Worm (Caenorhabditis elegans): ENCODE data around the gene ncs-4.

ncs-4 gene

ce11 chrX:10172004-10172584 lies 4.2 kb upstream of the ncs-4 start, which contains the start of gene C07A4.2:
C07A4.2 (plus strand) TSS chrX:10172198.
- TF ChIP-seq tra-4 (tag; optimal IDR thresholded peaks at IDR 0.05): no peak
- no peak for TF ChIP-seq ceh-13 (GFP tag; optimal IDR thresholded peaks at IDR 0.05)
- TF ChIP-seq ama-1 (optimal IDR thresholded peaks at IDR 0.05): no peak
- TF ChIP-seq flt-1 (GFP tag; IDR thresholded peaks at IDR 0.05): no peak
- no peak for TF ChIP-seq pes-1 (GFP tag; IDR thresholded peaks at IDR 0.05)

ce11 chrX:10174683-10175082 lies 1.6 kb upstream of the ncs-4 start, which contains the start of gene C07A4.3:
C07A4.3 (plus strand) TSS chrX:10174983.
- TF ChIP-seq sea-1 (GFP tag; conservative IDR thresholded peaks at IDR 0.05) (no peak), ceh-13 (GFP tag; optimal IDR thresholded peaks at IDR 0.05) (no peak), tbx-11 (GFP tag; IDR thresholded peaks at IDR 0.05) (no peak), flt-1 (GFP tag; IDR thresholded peaks at IDR 0.05) (no peak), tra-4 (tag; optimal IDR thresholded peaks at IDR 0.05) (no peak), hnd-1 (tag; optimal IDR thresholded peaks at IDR 0.05) (no peak), pes-1 (GFP tag; IDR thresholded peaks at IDR 0.05) (no peak), hmg-4 (GFP tag; optimal IDR thresholded peaks at IDR 0.05) (no peak), F13C5.2 (tag; optimal IDR thresholded peaks at IDR 0.05) (no peak)

- TF ChIP-seq F13C5.2 (tag; optimal IDR thresholded peaks at IDR 0.05): no peak
- TF ChIP-seq tra-4 (tag; optimal IDR thresholded peaks at IDR 0.05): no peak
- TF ChIP-seq hnd-1 (tag; optimal IDR thresholded peaks at IDR 0.05): no peak
- no peak for TF ChIP-seq ets-7 (tag; optimal IDR thresholded peaks at IDR 0.05)
- TF ChIP-seq scrt-1 (GFP tag; IDR thresholded peaks at IDR 0.05): no peak
- no peak for TF ChIP-seq aly-1 (tag; optimal IDR thresholded peaks at IDR 0.05)
- no peak for TF ChIP-seq ama-1 (optimal IDR thresholded peaks at IDR 0.05)
- TF ChIP-seq ceh-13 (GFP tag; optimal IDR thresholded peaks at IDR 0.05): no peak
- TF ChIP-seq hmg-4 (GFP tag; optimal IDR thresholded peaks at IDR 0.05): no peak
- no peak for TF ChIP-seq flt-1 (GFP tag; IDR thresholded peaks at IDR 0.05)
- no peak for TF ChIP-seq tbx-11 (GFP tag; IDR thresholded peaks at IDR 0.05)
- no peak for TF ChIP-seq pes-1 (GFP tag; IDR thresholded peaks at IDR 0.05)
- TF ChIP-seq ceh-36 (tag; optimal IDR thresholded peaks at IDR 0.05): no peak
- TF ChIP-seq hmbx-1 (tag; optimal IDR thresholded peaks at IDR 0.05): no peak
- no peak for TF ChIP-seq sea-1 (GFP tag; conservative IDR thresholded peaks at IDR 0.05)
- TF ChIP-seq tbx-37 (GFP tag; conservative IDR thresholded peaks at IDR 0.05): no peak
- no peak for TF ChIP-seq B0310.2 (tag; optimal IDR thresholded peaks at IDR 0.05)
Measured at ce11 chrX:10182613-10183012, 6.3 kb downstream of the ncs-4 start.

DNA sequence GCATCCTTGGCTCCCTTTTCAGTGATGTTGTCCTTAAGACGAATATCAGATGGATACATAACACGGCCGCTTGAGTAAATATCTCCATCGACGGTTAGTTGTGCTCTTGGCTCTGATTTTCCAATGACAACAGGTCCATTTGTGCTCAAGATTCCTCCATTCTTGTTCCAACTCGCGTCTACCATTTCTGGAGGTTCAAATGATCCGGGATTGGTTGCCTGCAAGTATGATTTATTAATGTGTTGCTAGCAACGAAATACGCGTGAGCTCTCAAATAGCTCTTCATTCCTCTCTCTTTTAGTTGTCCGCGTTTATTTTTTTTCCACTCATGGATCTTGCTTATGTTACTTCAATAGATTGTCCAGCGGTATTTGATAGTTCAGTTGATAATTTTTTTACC lies 7.4 kb downstream of the ncs-4 start, which contains the start of gene arrd-28:
Gene arrd-28 (plus strand): TSS at position 301 of the 400 bp plus-strand sequence.
- TF ChIP-seq hmg-4 (GFP tag; optimal IDR thresholded peaks at IDR 0.05) (no peak), tra-4 (tag; optimal IDR thresholded peaks at IDR 0.05) (no peak), ceh-36 (tag; optimal IDR thresholded peaks at IDR 0.05) (no peak), sea-1 (GFP tag; conservative IDR thresholded peaks at IDR 0.05) (no peak), ama-1 (optimal IDR thresholded peaks at IDR 0.05) (no peak), hmbx-1 (tag; optimal IDR thresholded peaks at IDR 0.05) (no peak), aly-1 (tag; optimal IDR thresholded peaks at IDR 0.05) (no peak), hnd-1 (tag; optimal IDR thresholded peaks at IDR 0.05) (no peak), scrt-1 (GFP tag; IDR thresholded peaks at IDR 0.05) (no peak), tbx-11 (GFP tag; IDR thresholded peaks at IDR 0.05) (no peak), B0310.2 (tag; optimal IDR thresholded peaks at IDR 0.05) (no peak)

ce11 chrX:10184708-10185107 lies 8.4 kb downstream of the ncs-4 start:
- no peak for TF ChIP-seq sea-1 (GFP tag; conservative IDR thresholded peaks at IDR 0.05)
- TF ChIP-seq tbx-37 (GFP tag; conservative IDR thresholded peaks at IDR 0.05): no peak
- TF ChIP-seq tra-4 (tag; optimal IDR thresholded peaks at IDR 0.05): no peak
- TF ChIP-seq scrt-1 (GFP tag; IDR thresholded peaks at IDR 0.05): no peak
- TF ChIP-seq ama-1 (optimal IDR thresholded peaks at IDR 0.05): no peak
- no peak for TF ChIP-seq hnd-1 (tag; optimal IDR thresholded peaks at IDR 0.05)
- TF ChIP-seq B0310.2 (tag; optimal IDR thresholded peaks at IDR 0.05): no peak

DNA sequence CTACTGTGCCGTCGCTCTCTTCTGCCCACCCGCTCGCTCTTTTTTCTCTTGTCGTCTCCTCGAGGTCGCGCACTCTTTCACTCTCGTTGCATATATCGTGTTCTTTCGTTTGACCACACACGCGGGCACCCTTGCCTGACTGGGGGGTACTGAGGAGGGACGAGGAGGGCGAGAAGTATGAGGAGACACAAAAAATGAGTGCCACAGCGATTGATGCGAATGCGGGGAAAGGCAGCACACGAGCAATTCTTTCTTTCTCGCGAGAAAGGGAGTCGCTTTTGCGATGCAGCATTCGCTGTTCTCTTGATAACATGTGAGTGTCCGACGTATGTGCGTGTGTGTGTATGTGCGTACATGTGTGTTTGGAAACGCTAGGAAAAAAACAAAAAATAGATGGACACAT lies 12.2 kb downstream of the ncs-4 start:
- TF ChIP-seq pes-1 (GFP tag; IDR thresholded peaks at IDR 0.05) (no peak), ets-7 (tag; optimal IDR thresholded peaks at IDR 0.05) (peak; percentile 42), ceh-36 (tag; optimal IDR thresholded peaks at IDR 0.05) (no peak), ceh-13 (GFP tag; optimal IDR thresholded peaks at IDR 0.05) (no peak), tra-4 (tag; optimal IDR thresholded peaks at IDR 0.05) (no peak), scrt-1 (GFP tag; IDR thresholded peaks at IDR 0.05) (no peak), aly-1 (tag; optimal IDR thresholded peaks at IDR 0.05) (peak; percentile 75), hnd-1 (tag; optimal IDR thresholded peaks at IDR 0.05) (no peak), hmg-4 (GFP tag; optimal IDR thresholded peaks at IDR 0.05) (peak; percentile 97), tbx-37 (GFP tag; conservative IDR thresholded peaks at IDR 0.05) (no peak), hmbx-1 (tag; optimal IDR thresholded peaks at IDR 0.05) (no peak), B0310.2 (tag; optimal IDR thresholded peaks at IDR 0.05) (peak; percentile 82), F13C5.2 (tag; optimal IDR thresholded peaks at IDR 0.05) (peak; percentile 47), tbx-11 (GFP tag; IDR thresholded peaks at IDR 0.05) (no peak), ama-1 (optimal IDR thresholded peaks at IDR 0.05) (no peak), flt-1 (GFP tag; IDR thresholded peaks at IDR 0.05) (0 out of 2 replicates have a peak, but pooled peaks have one; percentile 14), sea-1 (GFP tag; conservative IDR thresholded peaks at IDR 0.05) (peak; percentile 55; the same call in 1 of the 2 replicates)

DNA sequence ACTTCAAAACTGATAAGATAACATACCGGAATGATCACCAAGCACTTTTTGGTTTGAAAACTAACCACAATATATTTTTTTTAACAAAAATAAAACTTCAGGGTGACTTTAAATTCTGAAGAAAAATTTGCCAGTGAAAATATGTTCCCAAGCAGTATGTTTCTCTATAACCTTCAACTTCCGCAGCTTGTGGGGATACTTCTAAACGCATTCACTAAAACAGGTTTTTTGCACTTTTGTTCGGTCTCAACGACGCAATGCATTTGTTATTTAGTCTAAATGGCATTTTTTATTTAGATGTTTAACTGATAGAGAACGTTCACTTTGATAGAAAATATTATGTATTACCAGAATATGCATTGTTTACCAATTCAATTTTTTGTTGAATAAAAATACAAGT lies 12.9 kb downstream of the ncs-4 start:
- TF ChIP-seq sea-1 (GFP tag; conservative IDR thresholded peaks at IDR 0.05): no peak
- no peak for TF ChIP-seq hnd-1 (tag; optimal IDR thresholded peaks at IDR 0.05)
- no peak for TF ChIP-seq hmbx-1 (tag; optimal IDR thresholded peaks at IDR 0.05)
- no peak for TF ChIP-seq pes-1 (GFP tag; IDR thresholded peaks at IDR 0.05)
- TF ChIP-seq B0310.2 (tag; optimal IDR thresholded peaks at IDR 0.05): no peak
- no peak for TF ChIP-seq ets-7 (tag; optimal IDR thresholded peaks at IDR 0.05)
- TF ChIP-seq flt-1 (GFP tag; IDR thresholded peaks at IDR 0.05): no peak
- no peak for TF ChIP-seq F13C5.2 (tag; optimal IDR thresholded peaks at IDR 0.05)
- TF ChIP-seq tbx-11 (GFP tag; IDR thresholded peaks at IDR 0.05): no peak
- TF ChIP-seq tra-4 (tag; optimal IDR thresholded peaks at IDR 0.05): no peak
- no peak for TF ChIP-seq hmg-4 (GFP tag; optimal IDR thresholded peaks at IDR 0.05)
- TF ChIP-seq ama-1 (optimal IDR thresholded peaks at IDR 0.05): no peak
- no peak for TF ChIP-seq tbx-37 (GFP tag; conservative IDR thresholded peaks at IDR 0.05)

All from whole organism, early embryonic.